Fruit fly (Drosophila melanogaster): Measurements from ENCODE around the gene Lk6.

The Lk6 gene

DNA sequence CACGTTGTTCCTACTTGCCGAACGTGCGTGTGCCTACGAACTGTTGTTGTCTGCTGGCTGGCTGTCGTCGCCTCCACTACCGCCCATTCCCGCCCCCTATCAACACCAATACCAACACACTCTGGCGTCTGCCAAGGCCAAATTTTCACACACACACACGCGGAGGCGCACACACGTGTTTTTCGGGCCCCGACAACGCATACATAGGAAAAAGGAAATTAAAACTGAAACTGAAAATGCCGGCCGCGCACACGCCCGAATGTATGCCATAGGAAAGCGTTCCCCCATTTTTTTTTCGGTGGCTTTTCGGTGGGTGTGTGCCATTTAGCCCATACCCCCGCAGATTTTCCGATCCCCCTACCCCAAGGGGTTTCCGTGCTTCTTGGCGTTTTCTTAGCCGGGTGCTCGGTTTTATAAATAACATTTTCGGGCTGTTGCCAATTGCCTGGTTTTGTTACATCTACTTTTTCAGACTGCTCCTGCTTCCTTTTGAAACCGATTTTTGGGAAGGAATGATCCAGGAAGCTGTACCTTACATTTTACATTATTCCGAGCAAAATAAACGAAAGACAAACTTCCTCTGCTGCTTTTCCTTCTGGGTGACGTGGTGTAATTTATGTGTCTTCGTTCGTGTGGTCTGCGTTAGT lies 8.0 kb upstream of the Lk6 start (continued):
- TF ChIP-seq CG34422 (GFP tag; IDR thresholded peaks at IDR 0.05) (peak; percentile 53; the same call in 1 of the 3 replicates), Hey (tag; optimal IDR thresholded peaks at IDR 0.05) (no peak), HmgZ (tag; optimal IDR thresholded peaks at IDR 0.05) (no peak), CG6272 (GFP tag; IDR thresholded peaks at IDR 0.05) (0 out of 2 replicates have a peak, but pooled peaks have one; percentile 20), luna (GFP tag; optimal IDR thresholded peaks at IDR 0.05) (no peak), CG2889 (GFP tag; IDR thresholded peaks at IDR 0.05) (no peak), slbo (GFP tag; IDR thresholded peaks at IDR 0.05) (no peak), TFAM (GFP tag; optimal IDR thresholded peaks at IDR 0.05) (no peak), Myb (GFP tag; optimal IDR thresholded peaks at IDR 0.05) (no peak), CG13775 (GFP tag; optimal IDR thresholded peaks at IDR 0.05) (no peak), CG3163 (GFP tag; optimal IDR thresholded peaks at IDR 0.05) (no peak), dmrt99B (tag; optimal IDR thresholded peaks at IDR 0.05) (no peak), cg (GFP tag; optimal IDR thresholded peaks at IDR 0.05) (peak; percentile 74), CG17361 (GFP tag; IDR thresholded peaks at IDR 0.05) (no peak), CG34224 (GFP tag; IDR thresholded peaks at IDR 0.05; ENCODE audit: partially characterized antibody) (0 out of 3 replicates have a peak, but pooled peaks have one; percentile 12), CG18619 (GFP tag; optimal IDR thresholded peaks at IDR 0.05) (no peak), NK7.1 (GFP tag; optimal IDR thresholded peaks at IDR 0.05) (no peak), ind (GFP tag; optimal IDR thresholded peaks at IDR 0.05) (no peak), CG10462 (GFP tag; optimal IDR thresholded peaks at IDR 0.05) (no peak), fu2 (GFP tag; optimal IDR thresholded peaks at IDR 0.05) (no peak), twi (tag; optimal IDR thresholded peaks at IDR 0.05) (peak; percentile 35), CG7271 (tag; optimal IDR thresholded peaks at IDR 0.05) (no peak), ci (GFP tag; IDR thresholded peaks at IDR 0.05) (peak; percentile 62), nmo (GFP tag; optimal IDR thresholded peaks at IDR 0.05) (no peak), CG9437 (GFP tag; optimal IDR thresholded peaks at IDR 0.05) (no peak), tup (GFP tag; optimal IDR thresholded peaks at IDR 0.05) (no peak), hth (optimal IDR thresholded peaks at IDR 0.05) (no peak), wek (GFP tag; optimal IDR thresholded peaks at IDR 0.05) (no peak), tin (GFP tag; optimal IDR thresholded peaks at IDR 0.05) (no peak), gcm2 (GFP tag; optimal IDR thresholded peaks at IDR 0.05) (no peak), z (GFP tag; IDR thresholded peaks at IDR 0.05) (no peak), CG16813 (GFP tag; IDR thresholded peaks at IDR 0.05; ENCODE audit: partially characterized antibody) (no peak), crc (GFP tag; optimal IDR thresholded peaks at IDR 0.05) (no peak), CG8944 (GFP tag; optimal IDR thresholded peaks at IDR 0.05) (no peak), pfk (GFP tag; optimal IDR thresholded peaks at IDR 0.05) (peak; percentile 26), Sox102F (GFP tag; optimal IDR thresholded peaks at IDR 0.05) (no peak), pnt (GFP tag; optimal IDR thresholded peaks at IDR 0.05) (no peak), CG11560 (tag; IDR thresholded peaks at IDR 0.05) (no peak), Adf1 (GFP tag; IDR thresholded peaks at IDR 0.05) (no peak), HLH3B (GFP tag; IDR thresholded peaks at IDR 0.05) (no peak), Ada2b (GFP tag; IDR thresholded peaks at IDR 0.05) (no peak), CG12236 (GFP tag; optimal IDR thresholded peaks at IDR 0.05) (no peak), hkb (optimal IDR thresholded peaks at IDR 0.05) (no peak), hkb (GFP tag; IDR thresholded peaks at IDR 0.05) (no peak), CG6689 (GFP tag; IDR thresholded peaks at IDR 0.05) (no peak), Opbp (GFP tag; IDR thresholded peaks at IDR 0.05; ENCODE audit: partially characterized antibody) (no peak), fd102C (GFP tag; optimal IDR thresholded peaks at IDR 0.05) (no peak), mam (GFP tag; optimal IDR thresholded peaks at IDR 0.05) (no peak), Aef1 (GFP tag; IDR thresholded peaks at IDR 0.05) (no peak), CG11093 (GFP tag; IDR thresholded peaks at IDR 0.05) (no peak), Optix (GFP tag; IDR thresholded peaks at IDR 0.05) (no peak), tio (GFP tag; optimal IDR thresholded peaks at IDR 0.05) (no peak)
